Worm (Caenorhabditis elegans) whole organism, L1 larva: ENCODE results near the gene ifd-2.

Source experiments
- C34B4.2 ChIP-seq: sonication (generic microtip); optimal IDR thresholded peaks from 2 replicates; lab custom pipeline; 2017; ENCODE audit warnings: mild to moderate bottlenecking, missing genetic modification characterization, missing compliant biosample characterization
- hlh-17 ChIP-seq: fragments of 200-800 bp; sonication (Bioruptor generic); optimal IDR thresholded peaks from 2 replicates; lab custom pipeline; 2018; ENCODE audit warnings: missing genetic modification characterization, mild to moderate bottlenecking, missing compliant biosample characterization, moderate library complexity, borderline replicate concordance
- lsy-2 ChIP-seq, 2 experiments: fragments of 150-350 bp; optimal IDR thresholded peaks; 2 replicates each; lab custom pipeline; 2014; ENCODE audit warnings: missing biosample characterization in 2 of 2, missing genetic modification characterization in 2 of 2
- nhr-237 ChIP-seq: fragments of 150-350 bp; optimal IDR thresholded peaks from 2 replicates; lab custom pipeline; 2014; ENCODE audit warnings: missing biosample characterization, missing genetic modification characterization
- snu-23 ChIP-seq: sonication (generic microtip); optimal IDR thresholded peaks from 2 replicates; lab custom pipeline; 2016; ENCODE audit warnings: missing genetic modification characterization, missing compliant biosample characterization
- sox-4 ChIP-seq: sonication (generic microtip); optimal IDR thresholded peaks from 2 replicates; lab custom pipeline; 2016; ENCODE audit warnings: missing genetic modification characterization, missing compliant biosample characterization
- zag-1 ChIP-seq: fragments of 150-350 bp; optimal IDR thresholded peaks from 2 replicates; lab custom pipeline; 2014; ENCODE audit warnings: missing biosample characterization, missing genetic modification characterization

- no peak for TF ChIP-seq hlh-17
- no peak for TF ChIP-seq nhr-237 (tag; lab: Kevin White, UChicago)
- TF ChIP-seq lsy-2 (tag; optimal IDR thresholded peaks at IDR 0.05; lab: Kevin White, UChicago), result no peak
- TF ChIP-seq snu-23 (GFP tag; lab: Kevin White, UChicago), result no peak
- no peak for TF ChIP-seq zag-1 (tag; lab: Kevin White, UChicago)
- TF ChIP-seq sox-4 (tag; lab: Kevin White, UChicago), result no peak
- TF ChIP-seq C34B4.2 (tag; lab: Kevin White, UChicago), result no peak
These were observed 5.0 kb downstream of the ifd-2 start, which contains the start of gene F25E2.2 for ce11 chrX:810694-811093.
